Worm (Caenorhabditis elegans) whole organism, midembryonic: Measurements from ENCODE around the gene T01B7.13.

ENCODE experiments used
- flt-1 ChIP-seq: fragments of 200-800 bp; sonication (Bioruptor generic); IDR thresholded peaks from 2 replicates; pipeline ENCODE4 v1.3.6; 2022; ENCODE audit warnings: missing genetic modification characterization, missing compliant biosample characterization
- med-1 ChIP-seq: sonication (generic microtip); optimal IDR thresholded peaks from 2 replicates; lab custom pipeline; 2017; ENCODE audit warnings: missing genetic modification characterization, mild to moderate bottlenecking, missing compliant biosample characterization, antibody characterized with exemption, missing genetic modification reagents; ENCODE audit not compliant: insufficient read depth
- ref-1 ChIP-seq: fragments of 200-800 bp; sonication (Bioruptor generic); conservative IDR thresholded peaks from 2 replicates; pipeline ENCODE4 v1.3.6; 2022; ENCODE audit warnings: missing genetic modification reagents, missing genetic modification characterization, missing compliant biosample characterization

- TF ChIP-seq flt-1 (no peak), med-1 (GFP tag; lab: Kevin White, UChicago) (no peak), ref-1 (GFP tag; lab: Robert Waterston, UW) (no peak)
These were observed 31.3 kb upstream of the T01B7.13 start for ce11 chrII:8683933-8684332.
